Fruit fly (Drosophila melanogaster) whole organism, prepupa: ENCODE measurements around the gene CG42685.

ENCODE experiments used
- CG1621 ChIP-seq: fragments of 200-800 bp; sonication (Bioruptor generic); optimal IDR thresholded peaks from 3 replicates; lab custom pipeline; 2018; ENCODE audit warnings: missing biosample characterization, mild to moderate bottlenecking, missing genetic modification characterization
- Eip75B ChIP-seq: fragments of 200-800 bp; sonication (Bioruptor generic); optimal IDR thresholded peaks from 3 replicates; lab custom pipeline; 2016; ENCODE audit warnings: missing biosample characterization, missing genetic modification characterization
- Sox15 ChIP-seq: fragments of 200-800 bp; sonication (Bioruptor generic); optimal IDR thresholded peaks from 3 replicates; lab custom pipeline; 2016; ENCODE audit warnings: missing biosample characterization, missing genetic modification characterization

dm6 chr2L:14760467-14760866 is 30.5 kb upstream of the CG42685 start, which contains the start of gene CG4691:
- TF ChIP-seq CG1621 (tag; lab: Kevin White, UChicago) (no peak), Sox15 (no peak), Eip75B (GFP tag; lab: Kevin White, UChicago) (no peak)
